Fruit fly (Drosophila melanogaster): Measurements from ENCODE around the gene CG9902.

The CG9902 gene

dm6 chrX:16553542-16554182 lies 6.3 kb upstream of the CG9902 start, which contains the start of gene Arp2:
Gene Arp2 (minus strand): TSS chrX:16553968.
- TF ChIP-seq D1 (tag; optimal IDR thresholded peaks at IDR 0.05), result no peak
- TF ChIP-seq CG8159 (tag; optimal IDR thresholded peaks at IDR 0.05), result no peak
- TF ChIP-seq CG10348 (GFP tag; IDR thresholded peaks at IDR 0.05), result no peak
- TF ChIP-seq fd96Ca (GFP tag; IDR thresholded peaks at IDR 0.05), result no peak
- no peak for TF ChIP-seq CG14655 (GFP tag; optimal IDR thresholded peaks at IDR 0.05)

dm6 chrX:16552968-16553417 lies 5.7 kb upstream of the CG9902 start:
- TF ChIP-seq CG14655 (GFP tag; optimal IDR thresholded peaks at IDR 0.05) (no peak), fd96Ca (GFP tag; IDR thresholded peaks at IDR 0.05) (no peak), Pif1B (GFP tag; optimal IDR thresholded peaks at IDR 0.05) (no peak), gl (tag; optimal IDR thresholded peaks at IDR 0.05) (no peak), D1 (tag; optimal IDR thresholded peaks at IDR 0.05) (no peak), CG17806 (tag; optimal IDR thresholded peaks at IDR 0.05) (no peak), CG34367 (tag; optimal IDR thresholded peaks at IDR 0.05) (no peak), Snoo (tag; optimal IDR thresholded peaks at IDR 0.05) (no peak), Ets98B (GFP tag; IDR thresholded peaks at IDR 0.05) (0 out of 2 replicates have a peak, but pooled peaks have one; percentile 4), CG8159 (tag; optimal IDR thresholded peaks at IDR 0.05) (no peak), CG4496 (GFP tag; IDR thresholded peaks at IDR 0.05) (no peak), CG9948 (tag; optimal IDR thresholded peaks at IDR 0.05) (no peak), Pif1A (GFP tag; optimal IDR thresholded peaks at IDR 0.05) (no peak), CG13204 (GFP tag; optimal IDR thresholded peaks at IDR 0.05) (peak; percentile 17), CG8301 (tag; optimal IDR thresholded peaks at IDR 0.05) (no peak), rn (GFP tag; IDR thresholded peaks at IDR 0.05) (no peak), CG10348 (GFP tag; IDR thresholded peaks at IDR 0.05) (0 out of 2 replicates have a peak, but pooled peaks have one; percentile 20), EcR (GFP tag; optimal IDR thresholded peaks at IDR 0.05) (peak; percentile 99), CG15710 (tag; optimal IDR thresholded peaks at IDR 0.05) (no peak), CG12605 (GFP tag; IDR thresholded peaks at IDR 0.05) (no peak), CG32121 (GFP tag; IDR thresholded peaks at IDR 0.05) (no peak)

- TF ChIP-seq fd96Ca (GFP tag; IDR thresholded peaks at IDR 0.05) (no peak; the same call in 2 of the 3 replicates), CG8301 (tag; optimal IDR thresholded peaks at IDR 0.05) (peak; percentile 81), Ets98B (GFP tag; IDR thresholded peaks at IDR 0.05) (no peak; the same call in none of the 2 replicates), CG8159 (tag; optimal IDR thresholded peaks at IDR 0.05) (peak; percentile 80), CG4496 (GFP tag; IDR thresholded peaks at IDR 0.05) (peak; percentile 87), CG9948 (tag; optimal IDR thresholded peaks at IDR 0.05) (peak; percentile 76), rn (GFP tag; IDR thresholded peaks at IDR 0.05) (0 out of 2 replicates have a peak, but pooled peaks have one; percentile 60), CG32121 (GFP tag; IDR thresholded peaks at IDR 0.05) (peak; percentile 87), gl (tag; optimal IDR thresholded peaks at IDR 0.05) (peak; percentile 41), EcR (GFP tag; optimal IDR thresholded peaks at IDR 0.05) (no peak), CG15710 (tag; optimal IDR thresholded peaks at IDR 0.05) (peak; percentile 73), Pif1B (GFP tag; optimal IDR thresholded peaks at IDR 0.05) (peak; percentile 85), CG14655 (GFP tag; optimal IDR thresholded peaks at IDR 0.05) (no peak), D1 (tag; optimal IDR thresholded peaks at IDR 0.05) (peak; percentile 75), CG13204 (GFP tag; optimal IDR thresholded peaks at IDR 0.05) (no peak), CG34367 (tag; optimal IDR thresholded peaks at IDR 0.05) (peak; percentile 71), CG10348 (GFP tag; IDR thresholded peaks at IDR 0.05) (no peak), Snoo (tag; optimal IDR thresholded peaks at IDR 0.05) (peak; percentile 84), Pif1A (GFP tag; optimal IDR thresholded peaks at IDR 0.05) (no peak), CG17806 (tag; optimal IDR thresholded peaks at IDR 0.05) (peak; percentile 75), CG12605 (GFP tag; IDR thresholded peaks at IDR 0.05) (peak; percentile 73)
Observed at dm6 chrX:16552567-16552966, 5.2 kb upstream of the CG9902 start.

dm6 chrX:16540802-16541346 lies 6.4 kb downstream of the CG9902 start, which contains the start of gene CG9903:
Gene CG9903 (minus strand): TSS chrX:16540852.
- TF ChIP-seq Ets98B (GFP tag; IDR thresholded peaks at IDR 0.05) (no peak), D1 (tag; optimal IDR thresholded peaks at IDR 0.05) (no peak)

dm6 chrX:16533046-16533496 lies 14.2 kb downstream of the CG9902 start, which contains the start of gene para:
Gene para (minus strand): TSS chrX:16533096.
- TF ChIP-seq Pif1B (GFP tag; optimal IDR thresholded peaks at IDR 0.05), result no peak
- TF ChIP-seq CG9948 (tag; optimal IDR thresholded peaks at IDR 0.05), result no peak
- TF ChIP-seq rn (GFP tag; IDR thresholded peaks at IDR 0.05), result no peak
- TF ChIP-seq EcR (GFP tag; optimal IDR thresholded peaks at IDR 0.05), result no peak
- no peak for TF ChIP-seq D1 (tag; optimal IDR thresholded peaks at IDR 0.05)
- TF ChIP-seq CG17806 (tag; optimal IDR thresholded peaks at IDR 0.05), result no peak
- TF ChIP-seq CG15710 (tag; optimal IDR thresholded peaks at IDR 0.05), result no peak

- TF ChIP-seq Pif1A (GFP tag; optimal IDR thresholded peaks at IDR 0.05) (no peak), CG4496 (GFP tag; IDR thresholded peaks at IDR 0.05) (no peak), CG13204 (GFP tag; optimal IDR thresholded peaks at IDR 0.05) (no peak), CG8301 (tag; optimal IDR thresholded peaks at IDR 0.05) (no peak), CG14655 (GFP tag; optimal IDR thresholded peaks at IDR 0.05) (no peak), CG32121 (GFP tag; IDR thresholded peaks at IDR 0.05) (no peak), Ets98B (GFP tag; IDR thresholded peaks at IDR 0.05) (no peak), CG9948 (tag; optimal IDR thresholded peaks at IDR 0.05) (no peak), CG17806 (tag; optimal IDR thresholded peaks at IDR 0.05) (no peak), gl (tag; optimal IDR thresholded peaks at IDR 0.05) (no peak), rn (GFP tag; IDR thresholded peaks at IDR 0.05) (no peak), CG15710 (tag; optimal IDR thresholded peaks at IDR 0.05) (no peak)
Observed at dm6 chrX:16527203-16527602, 20.1 kb downstream of the CG9902 start.
